Worm (Caenorhabditis elegans): ENCODE measurements around the gene hlh-27.

DNA sequence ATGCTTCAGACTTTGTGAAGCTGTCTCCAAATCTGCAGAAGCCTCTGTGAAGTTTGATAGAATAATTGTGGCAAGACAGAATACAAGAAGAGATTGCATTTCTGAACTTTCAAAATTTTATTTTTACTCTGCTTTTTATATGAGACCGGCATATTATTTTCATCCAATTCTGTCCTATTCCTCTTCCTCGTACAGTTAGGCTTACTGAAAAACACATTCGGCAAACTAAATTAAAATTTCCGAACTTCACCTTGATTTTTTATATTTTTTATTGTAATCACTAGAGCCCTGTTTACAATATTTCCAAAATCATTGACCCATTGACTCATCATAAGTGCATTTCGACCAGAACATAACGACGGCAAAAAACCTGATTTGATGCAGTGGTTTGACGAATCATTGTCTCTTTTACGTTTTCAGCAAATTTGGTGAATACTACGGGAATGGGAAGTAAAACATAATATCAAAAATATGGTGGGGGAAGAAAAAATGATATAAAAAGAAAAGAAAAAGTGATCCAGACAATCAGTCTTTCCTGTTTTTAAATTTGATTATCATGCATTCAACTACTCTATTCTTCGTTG is 41.8 kb downstream of the hlh-27 start, which contains the start of the genes suex-1 and F12A10.9:
- TF ChIP-seq sma-9 (GFP tag; optimal IDR thresholded peaks at IDR 0.05): no peak
- TF ChIP-seq sma-9 (tag; optimal IDR thresholded peaks at IDR 0.05): no peak
- TF ChIP-seq nhr-10 (tag; optimal IDR thresholded peaks at IDR 0.05): no peak
- TF ChIP-seq R02D3.7 (tag; optimal IDR thresholded peaks at IDR 0.05): no peak
- TF ChIP-seq mdl-1 (tag; optimal IDR thresholded peaks at IDR 0.05): no peak
- no peak for TF ChIP-seq dmd-4 (tag; optimal IDR thresholded peaks at IDR 0.05)
- no peak for TF ChIP-seq ceh-82 (tag; optimal IDR thresholded peaks at IDR 0.05)

Data from whole organism, L2 larva.